Fruit fly (Drosophila melanogaster) whole organism, embryonic: ENCODE measurements around the gene CG11131.

Experiments used
- B-H2 ChIP-seq: fragments of 200-800 bp; sonication (Bioruptor generic); optimal IDR thresholded peaks from 2 replicates; lab custom pipeline; 2018; ENCODE audit warnings: missing biosample characterization, mild to moderate bottlenecking, missing genetic modification characterization
- Bgb ChIP-seq: fragments of 200-800 bp; sonication (Bioruptor generic); IDR thresholded peaks from 2 replicates; pipeline ENCODE4 v1.3.6; 2022; ENCODE audit warnings: missing biosample characterization, missing genetic modification characterization; ENCODE audit not compliant: partially characterized antibody
- CG10274 ChIP-seq: fragments of 200-800 bp; sonication (Bioruptor generic); optimal IDR thresholded peaks from 3 replicates; lab custom pipeline; 2017; ENCODE audit warnings: missing biosample characterization, mild to moderate bottlenecking, missing genetic modification characterization
- CG11695 ChIP-seq: fragments of 200-800 bp; sonication (Bioruptor generic); IDR thresholded peaks from 3 replicates; pipeline ENCODE4 v1.3.6; 2022; ENCODE audit warnings: missing biosample characterization, missing genetic modification characterization
- CG12071 ChIP-seq: fragments of 200-800 bp; sonication (Bioruptor generic); optimal IDR thresholded peaks from 3 replicates; lab custom pipeline; 2018; ENCODE audit warnings: missing biosample characterization, mild to moderate bottlenecking, missing genetic modification characterization
- CG12104 ChIP-seq: fragments of 200-800 bp; sonication (Bioruptor generic); optimal IDR thresholded peaks from 3 replicates; lab custom pipeline; 2016; ENCODE audit warnings: missing biosample characterization, missing genetic modification characterization
- CG13123 ChIP-seq: fragments of 200-800 bp; sonication (Bioruptor generic); optimal IDR thresholded peaks from 2 replicates; lab custom pipeline; 2016; ENCODE audit warnings: missing biosample characterization, missing genetic modification characterization
- CG15696 ChIP-seq: fragments of 200-800 bp; sonication (Bioruptor generic); optimal IDR thresholded peaks from 2 replicates; lab custom pipeline; 2019; ENCODE audit warnings: missing biosample characterization, mild to moderate bottlenecking, missing genetic modification characterization, moderate library complexity
- CG17186 ChIP-seq: fragments of 200-800 bp; sonication (Bioruptor generic); optimal IDR thresholded peaks from 3 replicates; lab custom pipeline; 2017; ENCODE audit warnings: missing biosample characterization, missing genetic modification reagents, missing genetic modification characterization
- CG17385 ChIP-seq: fragments of 200-800 bp; sonication (Bioruptor generic); optimal IDR thresholded peaks from 3 replicates; lab custom pipeline; 2018; ENCODE audit warnings: missing biosample characterization, mild to moderate bottlenecking, missing genetic modification characterization
- CG1832 ChIP-seq: fragments of 200-800 bp; sonication (Bioruptor generic); optimal IDR thresholded peaks from 2 replicates; lab custom pipeline; 2017; ENCODE audit warnings: missing biosample characterization, mild to moderate bottlenecking, missing genetic modification characterization, inconsistent platforms
- CG32532 ChIP-seq: fragments of 200-800 bp; sonication (Bioruptor generic); IDR thresholded peaks from 2 replicates; pipeline ENCODE4 v1.3.6; 2022; ENCODE audit warnings: missing biosample characterization, missing genetic modification characterization
- CG4707 ChIP-seq: fragments of 200-800 bp; sonication (Bioruptor generic); optimal IDR thresholded peaks from 2 replicates; lab custom pipeline; 2018; ENCODE audit warnings: missing biosample characterization, mild to moderate bottlenecking, missing genetic modification characterization, moderate library complexity
- CG5953 ChIP-seq: fragments of 200-800 bp; sonication (Bioruptor generic); IDR thresholded peaks from 2 replicates; pipeline ENCODE4 v1.3.6; 2022; ENCODE audit warnings: missing biosample characterization, missing genetic modification characterization
- CG8089 ChIP-seq: fragments of 200-800 bp; sonication (Bioruptor generic); optimal IDR thresholded peaks from 3 replicates; lab custom pipeline; 2016; ENCODE audit warnings: missing biosample characterization, missing genetic modification characterization
- CG9609 ChIP-seq: fragments of 200-800 bp; sonication (Bioruptor generic); optimal IDR thresholded peaks from 3 replicates; lab custom pipeline; 2016; ENCODE audit warnings: missing biosample characterization, missing genetic modification characterization
- CTCF ChIP-seq: fragments of 200-800 bp; sonication (Bioruptor generic); optimal IDR thresholded peaks from 2 replicates; lab custom pipeline; 2017; ENCODE audit warnings: missing biosample characterization, mild to moderate bottlenecking, missing genetic modification characterization, moderate library complexity
- D ChIP-seq, 2 experiments: fragments of 200-800 bp in 1 of 2; fragments of >200 bp in 1 of 2; sonication (Bioruptor generic) in 1 of 2; optimal IDR thresholded peaks; 2 replicates in 1 of 2; 3 replicates in 1 of 2; lab custom pipeline; 2017; ENCODE audit warnings: mild to moderate bottlenecking in 1 of 2, missing biosample characterization in 1 of 2, missing genetic modification characterization in 1 of 2, missing genetic modification reagents in 1 of 2
- Drgx ChIP-seq: fragments of 200-800 bp; sonication (Bioruptor generic); IDR thresholded peaks from 2 replicates; pipeline ENCODE4 v1.3.6; 2022; ENCODE audit warnings: missing biosample characterization, missing genetic modification characterization
- Ets65A ChIP-seq: fragments of 200-800 bp; sonication (Bioruptor generic); peaks from one replicate; lab custom pipeline; 2016; ENCODE audit warnings: missing biosample characterization, missing genetic modification characterization
- GATAe ChIP-seq: fragments of 200-800 bp; sonication (Bioruptor generic); conservative IDR thresholded peaks from 2 replicates; pipeline ENCODE4 v1.3.6; 2022; ENCODE audit warnings: missing biosample characterization, missing genetic modification characterization
- MBD-R2 ChIP-seq: fragments of 200-800 bp; sonication (Bioruptor generic); IDR thresholded peaks from 2 replicates; pipeline ENCODE4 v1.3.6; 2022; ENCODE audit warnings: missing biosample characterization, missing genetic modification characterization
- Nf-YA ChIP-seq: fragments of 200-800 bp; sonication (Bioruptor generic); IDR thresholded peaks from 2 replicates; pipeline ENCODE4 v1.3.6; 2022; ENCODE audit warnings: missing biosample characterization, missing genetic modification characterization
- Nf-YB ChIP-seq: fragments of 200-800 bp; sonication (Bioruptor generic); optimal IDR thresholded peaks from 3 replicates; lab custom pipeline; 2019; ENCODE audit warnings: missing biosample characterization, mild to moderate bottlenecking, missing genetic modification characterization, moderate library complexity
- Oaz ChIP-seq: fragments of 200-800 bp; sonication (Bioruptor generic); IDR thresholded peaks from 2 replicates; pipeline ENCODE4 v1.3.6; 2022; ENCODE audit warnings: missing biosample characterization, missing genetic modification characterization
- Stat92E ChIP-seq, 3 experiments: fragments of >200 bp in 2 of 3; fragments of 200-800 bp in 1 of 3; sonication (Bioruptor generic) in 1 of 3; optimal IDR thresholded peaks; 2 replicates each; lab custom pipeline; 2017 to 2019; ENCODE audit warnings: missing biosample characterization in 3 of 3, missing genetic modification characterization in 3 of 3, mild to moderate bottlenecking in 1 of 3, moderate library complexity in 1 of 3
- Trl ChIP-seq, 3 experiments: fragments of >200 bp in 2 of 3; fragments of 200-800 bp in 1 of 3; sonication (Bioruptor generic) in 1 of 3; optimal IDR thresholded peaks; 2 replicates in 1 of 3; 3 replicates in 2 of 3; lab custom pipeline; 2016 to 2017; ENCODE audit warnings: missing biosample characterization in 1 of 3, missing genetic modification characterization in 1 of 3
- az2 ChIP-seq: fragments of 200-800 bp; sonication (Bioruptor generic); optimal IDR thresholded peaks from 3 replicates; lab custom pipeline; 2016; ENCODE audit warnings: missing biosample characterization, missing genetic modification characterization
- cato ChIP-seq: fragments of 200-800 bp; sonication (Bioruptor generic); optimal IDR thresholded peaks from 2 replicates; lab custom pipeline; 2016; ENCODE audit warnings: missing biosample characterization, missing genetic modification characterization, borderline replicate concordance
- caup ChIP-seq: fragments of 200-800 bp; sonication (Bioruptor generic); optimal IDR thresholded peaks from 3 replicates; lab custom pipeline; 2017; ENCODE audit warnings: missing biosample characterization, mild to moderate bottlenecking, missing genetic modification characterization, moderate library complexity; ENCODE audit not compliant: severe bottlenecking
- crp ChIP-seq, 2 experiments: fragments of 200-800 bp; sonication (Bioruptor generic); optimal IDR thresholded peaks; 2 replicates in 1 of 2; 3 replicates in 1 of 2; lab custom pipeline; 2017; ENCODE audit warnings: missing biosample characterization in 2 of 2, missing genetic modification characterization in 2 of 2, mild to moderate bottlenecking in 1 of 2, moderate library complexity in 1 of 2
- dm ChIP-seq: fragments of 200-800 bp; sonication (Bioruptor generic); optimal IDR thresholded peaks from 3 replicates; lab custom pipeline; 2016; ENCODE audit warnings: missing biosample characterization, missing genetic modification characterization
- eyg ChIP-seq: fragments of 200-800 bp; sonication (Bioruptor generic); optimal IDR thresholded peaks from 3 replicates; lab custom pipeline; 2016; ENCODE audit warnings: missing biosample characterization, missing genetic modification characterization
- fd64A ChIP-seq: fragments of 200-800 bp; sonication (Bioruptor generic); optimal IDR thresholded peaks from 3 replicates; lab custom pipeline; 2018; ENCODE audit warnings: missing biosample characterization, mild to moderate bottlenecking, missing genetic modification characterization
- fru ChIP-seq: fragments of >200 bp; optimal IDR thresholded peaks from 2 replicates; lab custom pipeline; 2017
- gcm2 ChIP-seq: fragments of 200-800 bp; sonication (Bioruptor generic); optimal IDR thresholded peaks from 2 replicates; lab custom pipeline; 2016; ENCODE audit warnings: missing biosample characterization, missing genetic modification characterization
- gem ChIP-seq: fragments of 200-800 bp; sonication (Bioruptor generic); optimal IDR thresholded peaks from 2 replicates; lab custom pipeline; 2019; ENCODE audit warnings: missing biosample characterization, mild to moderate bottlenecking, missing genetic modification characterization, moderate library complexity
- gfzf ChIP-seq: fragments of 200-800 bp; sonication (Bioruptor generic); optimal IDR thresholded peaks from 2 replicates; lab custom pipeline; 2016; ENCODE audit warnings: missing biosample characterization, mild to moderate bottlenecking, missing genetic modification characterization, moderate library complexity
- nerfin-1 ChIP-seq: fragments of 200-800 bp; sonication (Bioruptor generic); optimal IDR thresholded peaks from 3 replicates; lab custom pipeline; 2019; ENCODE audit warnings: missing biosample characterization, mild to moderate bottlenecking, missing genetic modification characterization, moderate library complexity
- phol ChIP-seq: fragments of 200-800 bp; sonication (Bioruptor generic); optimal IDR thresholded peaks from 3 replicates; lab custom pipeline; 2018; ENCODE audit warnings: missing biosample characterization, mild to moderate bottlenecking, missing genetic modification characterization, moderate library complexity
- rib ChIP-seq: fragments of 200-800 bp; sonication (Bioruptor generic); IDR thresholded peaks from 2 replicates; pipeline ENCODE4 v1.3.6; 2022; ENCODE audit warnings: missing biosample characterization, missing genetic modification characterization
- tio ChIP-seq: fragments of 200-800 bp; sonication (Bioruptor generic); optimal IDR thresholded peaks from 2 replicates; lab custom pipeline; 2017; ENCODE audit warnings: missing biosample characterization, missing genetic modification characterization, inconsistent platforms
- tll ChIP-seq, 2 experiments: fragments of 200-800 bp in 1 of 2; fragments of >200 bp in 1 of 2; sonication (Bioruptor generic) in 1 of 2; optimal IDR thresholded peaks; 2 replicates each; lab custom pipeline; 2017 to 2019; ENCODE audit warnings: missing biosample characterization in 2 of 2, missing genetic modification characterization in 2 of 2, mild to moderate bottlenecking in 1 of 2, moderate library complexity in 1 of 2
- wdn ChIP-seq: fragments of 200-800 bp; sonication (Bioruptor generic); IDR thresholded peaks from 2 replicates; pipeline ENCODE4 v1.3.6; 2022; ENCODE audit warnings: missing biosample characterization, missing genetic modification characterization
- wor ChIP-seq: fragments of 200-800 bp; sonication (Bioruptor generic); IDR thresholded peaks from 2 replicates; pipeline ENCODE4 v1.3.6; 2022; ENCODE audit warnings: missing biosample characterization, missing genetic modification characterization
- z ChIP-seq: fragments of 200-800 bp; sonication (Bioruptor generic); IDR thresholded peaks from 3 replicates; pipeline ENCODE4 v1.3.6; 2022; ENCODE audit warnings: missing biosample characterization, missing genetic modification characterization
- zen ChIP-seq: fragments of 200-800 bp; sonication (Bioruptor generic); optimal IDR thresholded peaks from 3 replicates; lab custom pipeline; 2018; ENCODE audit warnings: missing biosample characterization, mild to moderate bottlenecking, missing genetic modification characterization, moderate library complexity
- zen2 ChIP-seq: fragments of 200-800 bp; sonication (Bioruptor generic); IDR thresholded peaks from 3 replicates; pipeline ENCODE4 v1.3.6; 2022; ENCODE audit warnings: missing biosample characterization, missing genetic modification characterization; ENCODE audit not compliant: partially characterized antibody

Gene CG11131

dm6 chr3L:22863367-22864078 lies 35.0 kb upstream of the CG11131 start, which contains the start of gene CG33169 (continued):
- TF ChIP-seq CG10274 (GFP tag; lab: Kevin White, UChicago) (peak; percentile 53), tio (GFP tag; lab: Kevin White, UChicago) (peak; percentile 29), wor (GFP tag; lab: Robert Waterston, UW) (no peak), tll (GFP tag; optimal IDR thresholded peaks at IDR 0.05; lab: Kevin White, UChicago) (peak in 1 of 2 experiments; percentile 16), gcm2 (GFP tag; lab: Kevin White, UChicago) (peak; percentile 80), CG13123 (GFP tag; lab: Kevin White, UChicago) (peak; percentile 60), CG4707 (GFP tag; lab: Kevin White, UChicago) (peak; percentile 61), CG8089 (GFP tag; lab: Kevin White, UChicago) (peak; percentile 81), fd64A (GFP tag; lab: Kevin White, UChicago) (no peak), MBD-R2 (peak; percentile 98), gfzf (peak; percentile 51), CG32532 (GFP tag; lab: Robert Waterston, UW) (peak; percentile 88), Nf-YA (GFP tag; lab: Robert Waterston, UW) (0 out of 2 replicates have a peak, but pooled peaks have one; percentile 38), az2 (GFP tag; lab: Kevin White, UChicago) (peak; percentile 68), CG12104 (GFP tag; lab: Kevin White, UChicago) (peak; percentile 56), zen2 (GFP tag; lab: Robert Waterston, UW) (peak; percentile 26; the same call in 1 of the 3 replicates), Trl (optimal IDR thresholded peaks at IDR 0.05; lab: Kevin White, UChicago) (no peak), Trl (GFP tag; optimal IDR thresholded peaks at IDR 0.05; lab: Kevin White, UChicago) (peak; percentile 93), eyg (GFP tag; lab: Kevin White, UChicago) (peak; percentile 81), zen (tag; lab: Kevin White, UChicago) (peak; percentile 80), wdn (GFP tag; lab: Robert Waterston, UW) (peak; percentile 79), CG12071 (GFP tag; lab: Kevin White, UChicago) (peak; percentile 75), GATAe (GFP tag; lab: Robert Waterston, UW) (peak; percentile 67; the same call in 1 of the 2 replicates), CG1832 (GFP tag; lab: Kevin White, UChicago) (no peak), Stat92E (GFP tag; optimal IDR thresholded peaks at IDR 0.05; lab: Kevin White, UChicago) (no peak), fru (lab: Kevin White, UChicago) (no peak), rib (GFP tag; lab: Robert Waterston, UW) (peak; percentile 89), B-H2 (GFP tag; lab: Kevin White, UChicago) (peak; percentile 95), CG15696 (tag; lab: Kevin White, UChicago) (peak; percentile 46), D (optimal IDR thresholded peaks at IDR 0.05; lab: Kevin White, UChicago) (no peak), D (GFP tag; optimal IDR thresholded peaks at IDR 0.05; lab: Kevin White, UChicago) (no peak), CG11695 (GFP tag; lab: Robert Waterston, UW) (no peak), Nf-YB (peak; percentile 39), CTCF (GFP tag; lab: Kevin White, UChicago) (peak; percentile 57), Bgb (GFP tag; lab: Robert Waterston, UW) (peak; percentile 81), CG17186 (GFP tag; lab: Kevin White, UChicago) (peak; percentile 90), caup (GFP tag; lab: Kevin White, UChicago) (peak; percentile 91), dm (GFP tag; lab: Kevin White, UChicago) (peak; percentile 85), CG5953 (GFP tag; lab: Robert Waterston, UW) (peak; percentile 54; the same call in 1 of the 2 replicates), Ets65A (GFP tag; lab: Kevin White, UChicago) (peak; percentile 100), nerfin-1 (tag; lab: Kevin White, UChicago) (peak; percentile 60), gem (no peak), phol (peak; percentile 76), Oaz (GFP tag; lab: Robert Waterston, UW) (peak; percentile 33; the same call in 1 of the 2 replicates), crp (GFP tag; optimal IDR thresholded peaks at IDR 0.05; lab: Kevin White, UChicago) (peak in 1 of 2 experiments; percentile 78), z (GFP tag; lab: Robert Waterston, UW) (no peak), cato (GFP tag; lab: Kevin White, UChicago) (peak; percentile 40), CG9609 (GFP tag; lab: Kevin White, UChicago) (peak; percentile 92), CG17385 (peak; percentile 100), Drgx (GFP tag; lab: Robert Waterston, UW) (peak; percentile 41; the same call in 1 of the 2 replicates)
